Fruit fly (Drosophila melanogaster): ENCODE results near the gene Nup35.

Gene Nup35

DNA sequence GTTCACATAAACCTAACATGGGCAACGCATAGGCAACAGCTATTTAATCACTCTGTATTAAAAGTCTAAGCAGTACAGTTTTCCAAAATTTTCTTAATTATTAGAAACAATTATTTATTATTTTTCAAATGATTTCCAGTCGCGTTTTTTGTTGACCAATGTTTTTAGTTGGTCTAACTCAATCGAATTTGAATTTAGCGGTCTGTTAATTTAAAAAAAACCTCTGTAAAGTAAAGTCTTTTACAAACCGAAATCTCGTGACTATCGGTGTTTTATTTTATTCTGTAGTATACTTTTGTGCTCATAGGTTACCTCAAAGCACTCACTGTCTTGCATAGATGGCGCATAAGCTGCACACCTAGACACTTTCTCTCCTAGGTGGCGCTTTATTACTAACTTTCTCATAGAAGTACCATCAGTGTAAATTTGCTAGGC, 12.8 kb upstream of the Nup35 start (continued):
- TF ChIP-seq dati (GFP tag; IDR thresholded peaks at IDR 0.05) (no peak), CG2712 (tag; optimal IDR thresholded peaks at IDR 0.05) (peak; percentile 6), CG17568 (GFP tag; optimal IDR thresholded peaks at IDR 0.05) (no peak), CG4730 (GFP tag; IDR thresholded peaks at IDR 0.05) (no peak), CG14710 (tag; optimal IDR thresholded peaks at IDR 0.05) (no peak), cwo (GFP tag; optimal IDR thresholded peaks at IDR 0.05) (peak; percentile 20), mld (GFP tag; IDR thresholded peaks at IDR 0.05; ENCODE audit: partially characterized antibody) (no peak; the same call in 2 of the 3 replicates), CG1602 (GFP tag; optimal IDR thresholded peaks at IDR 0.05) (peak; percentile 13), usp (GFP tag; optimal IDR thresholded peaks at IDR 0.05) (no peak), C15 (GFP tag; IDR thresholded peaks at IDR 0.05) (no peak), CG12236 (GFP tag; optimal IDR thresholded peaks at IDR 0.05) (no peak), sd (tag; optimal IDR thresholded peaks at IDR 0.05) (no peak), CG2116 (GFP tag; optimal IDR thresholded peaks at IDR 0.05) (peak; percentile 34), CG3163 (GFP tag; optimal IDR thresholded peaks at IDR 0.05) (peak; percentile 34), stwl (tag; optimal IDR thresholded peaks at IDR 0.05) (peak; percentile 5), Dad (GFP tag; optimal IDR thresholded peaks at IDR 0.05) (peak; percentile 37), ttk (GFP tag; IDR thresholded peaks at IDR 0.05) (no peak), BtbVII (GFP tag; optimal IDR thresholded peaks at IDR 0.05) (no peak), emc (GFP tag; optimal IDR thresholded peaks at IDR 0.05) (no peak), HLH4C (GFP tag; IDR thresholded peaks at IDR 0.05; ENCODE audit: partially characterized antibody) (peak; percentile 58; the same call in 1 of the 3 replicates), ato (GFP tag; IDR thresholded peaks at IDR 0.05; ENCODE audit: partially characterized antibody) (peak; percentile 14; the same call in 1 of the 2 replicates), CG9215 (GFP tag; IDR thresholded peaks at IDR 0.05) (no peak), vvl (GFP tag; IDR thresholded peaks at IDR 0.05) (no peak), Opbp (GFP tag; IDR thresholded peaks at IDR 0.05; ENCODE audit: partially characterized antibody) (peak; percentile 66), salm (tag; optimal IDR thresholded peaks at IDR 0.05) (no peak), CG15269 (tag; optimal IDR thresholded peaks at IDR 0.05) (peak; percentile 18), CG17361 (GFP tag; IDR thresholded peaks at IDR 0.05) (peak; percentile 36; the same call in 1 of the 3 replicates), luna (GFP tag; optimal IDR thresholded peaks at IDR 0.05) (no peak), ATbp (GFP tag; optimal IDR thresholded peaks at IDR 0.05) (no peak), aop (GFP tag; IDR thresholded peaks at IDR 0.05) (no peak), Antp (GFP tag; optimal IDR thresholded peaks at IDR 0.05) (peak; percentile 49), sens (GFP tag) (peak; percentile 69), tx (GFP tag; optimal IDR thresholded peaks at IDR 0.05) (no peak), schlank (tag; optimal IDR thresholded peaks at IDR 0.05) (no peak), H15 (GFP tag; IDR thresholded peaks at IDR 0.05) (no peak), inv (GFP tag; IDR thresholded peaks at IDR 0.05; ENCODE audit: partially characterized antibody) (peak; percentile 55; the same call in 1 of the 2 replicates), CG12769 (tag; optimal IDR thresholded peaks at IDR 0.05) (peak; percentile 31), Dip3 (GFP tag; optimal IDR thresholded peaks at IDR 0.05) (peak; percentile 20), lab (GFP tag; optimal IDR thresholded peaks at IDR 0.05) (no peak), repo (GFP tag; optimal IDR thresholded peaks at IDR 0.05) (no peak), PHDP (tag; optimal IDR thresholded peaks at IDR 0.05) (no peak), Mes4 (GFP tag; optimal IDR thresholded peaks at IDR 0.05) (no peak), CG42726 (GFP tag; IDR thresholded peaks at IDR 0.05; ENCODE audit: partially characterized antibody) (peak; percentile 83), CG12391 (tag; optimal IDR thresholded peaks at IDR 0.05) (peak; percentile 19), MTF-1 (GFP tag; optimal IDR thresholded peaks at IDR 0.05; ENCODE audit: borderline replicate concordance) (no peak), CG14014 (GFP tag; IDR thresholded peaks at IDR 0.05) (0 out of 2 replicates have a peak, but pooled peaks have one; percentile 30), Elba2 (GFP tag; optimal IDR thresholded peaks at IDR 0.05) (no peak), slp2 (GFP tag; optimal IDR thresholded peaks at IDR 0.05) (peak; percentile 10), CG9817 (tag; optimal IDR thresholded peaks at IDR 0.05) (peak; percentile 55), Sry-δ (GFP tag; optimal IDR thresholded peaks at IDR 0.05) (peak; percentile 55)

Measured in whole organism, embryonic.